Fruit fly (Drosophila melanogaster) S2 (cell line): ENCODE data around the gene CG12310.

ENCODE experiments used
- CG8478 ChIP-seq: fragments of >200 bp; optimal IDR thresholded peaks from 2 replicates; lab custom pipeline; 2018
- CTCF ChIP-seq, 2 experiments: fragments of >200 bp; optimal IDR thresholded peaks; 2 replicates each; lab custom pipeline; 2018

- TF ChIP-seq CG8478 (lab: Kevin White, UChicago) (no peak), CTCF (optimal IDR thresholded peaks at IDR 0.05; lab: Kevin White, UChicago) (no peak)
These were observed 3.0 kb downstream of the CG12310 start for dm6 chr3L:15047606-15048005.
